Worm (Caenorhabditis elegans): ENCODE results near the gene sma-4.

ce11 chrIII:5798747-5799146 lies 17.3 kb upstream of the sma-4 start, which contains the start of gene ceh-10:
- TF ChIP-seq ref-1 (GFP tag; conservative IDR thresholded peaks at IDR 0.05), result no peak
- TF ChIP-seq ztf-23 (GFP tag; IDR thresholded peaks at IDR 0.05), result no peak

Measured in whole organism, midembryonic.